Fruit fly (Drosophila melanogaster): ENCODE measurements around the gene ND-75.

The ND-75 gene

DNA sequence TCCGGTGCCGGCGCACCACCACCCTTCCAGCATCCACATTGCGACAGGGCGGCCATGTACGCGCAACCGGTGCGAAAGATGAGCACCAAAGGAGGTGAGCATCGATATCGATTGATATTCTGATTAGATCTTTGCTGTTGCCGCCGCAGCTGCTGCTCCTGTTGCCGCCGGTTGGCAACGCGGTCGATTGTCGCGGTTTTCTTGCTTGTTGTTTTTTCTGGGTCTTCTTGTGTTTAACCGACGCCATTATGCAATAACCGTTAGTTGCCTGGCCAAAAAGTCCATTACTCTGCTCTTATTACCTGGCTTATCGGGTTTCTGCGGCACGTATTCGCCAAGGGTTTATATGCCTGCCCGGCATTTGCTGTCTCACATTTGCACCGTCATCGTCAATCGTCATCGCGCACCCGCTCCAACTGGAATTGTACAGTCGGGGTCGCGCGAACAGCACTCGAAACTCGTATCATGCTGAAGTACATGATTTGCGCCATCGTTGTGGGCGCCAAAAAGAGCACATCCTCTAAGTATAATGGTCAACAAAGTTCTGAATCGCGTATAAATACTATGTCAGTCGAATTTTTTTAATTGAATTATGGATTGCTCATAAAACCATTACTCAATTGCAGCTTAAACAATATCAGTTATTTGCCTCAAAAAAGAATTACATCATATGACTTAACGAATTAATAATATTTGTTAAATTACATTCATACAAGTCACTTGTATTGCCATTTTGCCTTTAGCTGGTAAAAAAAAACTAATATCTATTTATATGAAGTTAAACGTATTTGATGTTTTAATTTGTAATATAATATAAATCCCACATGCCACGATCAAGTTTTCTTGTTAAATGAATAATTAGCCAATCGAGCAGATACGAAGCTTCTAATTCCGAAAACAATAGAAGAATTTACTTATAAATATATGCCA is 7.3 kb downstream of the ND-75 start, which contains the start of gene sni:
TSS of gene sni (minus strand) at position 51 of the 930 bp plus-strand sequence.
- no peak for TF ChIP-seq Abd-B (GFP tag; optimal IDR thresholded peaks at IDR 0.05)
- peak; percentile 54 for TF ChIP-seq woc (GFP tag; optimal IDR thresholded peaks at IDR 0.05)
- no peak for TF ChIP-seq Rel (GFP tag; optimal IDR thresholded peaks at IDR 0.05)
- no peak for TF ChIP-seq Rel (tag; optimal IDR thresholded peaks at IDR 0.05)
- TF ChIP-seq Sp1 (GFP tag; optimal IDR thresholded peaks at IDR 0.05): peak; percentile 60
- no peak for TF ChIP-seq sv (GFP tag; optimal IDR thresholded peaks at IDR 0.05)
- no peak for TF ChIP-seq usp (GFP tag; optimal IDR thresholded peaks at IDR 0.05)
- TF ChIP-seq sage (GFP tag; optimal IDR thresholded peaks at IDR 0.05): no peak
- peak; percentile 1 for TF ChIP-seq CG32264 (GFP tag; optimal IDR thresholded peaks at IDR 0.05)
- no peak for TF ChIP-seq tai (GFP tag; optimal IDR thresholded peaks at IDR 0.05)
- TF ChIP-seq Vsx2 (GFP tag; optimal IDR thresholded peaks at IDR 0.05; ENCODE audit: partially characterized antibody): no peak
- TF ChIP-seq Hr83 (GFP tag; optimal IDR thresholded peaks at IDR 0.05; ENCODE audit: poor library complexity, severe bottlenecking): no peak
- TF ChIP-seq psq (GFP tag; optimal IDR thresholded peaks at IDR 0.05): no peak
- peak; percentile 56 for TF ChIP-seq ey (GFP tag; optimal IDR thresholded peaks at IDR 0.05)
- peak; percentile 65 for TF ChIP-seq rgr (GFP tag; optimal IDR thresholded peaks at IDR 0.05)
- peak; percentile 57 for TF ChIP-seq HLH106 (tag; optimal IDR thresholded peaks at IDR 0.05)
- peak; percentile 68 for TF ChIP-seq h (GFP tag; optimal IDR thresholded peaks at IDR 0.05)
- TF ChIP-seq foxo (GFP tag; optimal IDR thresholded peaks at IDR 0.05): peak in 1 of 2 experiments; percentile 61
- no peak for TF ChIP-seq Mio (GFP tag; optimal IDR thresholded peaks at IDR 0.05)
- peak; percentile 62 for TF ChIP-seq OdsH (GFP tag; optimal IDR thresholded peaks at IDR 0.05)
- TF ChIP-seq Dfd (GFP tag; optimal IDR thresholded peaks at IDR 0.05): no peak
- TF ChIP-seq fru (GFP tag; optimal IDR thresholded peaks at IDR 0.05): peak; percentile 69
- TF ChIP-seq br (GFP tag; optimal IDR thresholded peaks at IDR 0.05): no peak
- no peak for TF ChIP-seq jim (GFP tag; optimal IDR thresholded peaks at IDR 0.05)

dm6 chrX:8243251-8243650 is 8.2 kb downstream of the ND-75 start:
- TF ChIP-seq brk (GFP tag; optimal IDR thresholded peaks at IDR 0.05): no peak
- peak; percentile 96 for TF ChIP-seq psq (GFP tag; optimal IDR thresholded peaks at IDR 0.05)

DNA sequence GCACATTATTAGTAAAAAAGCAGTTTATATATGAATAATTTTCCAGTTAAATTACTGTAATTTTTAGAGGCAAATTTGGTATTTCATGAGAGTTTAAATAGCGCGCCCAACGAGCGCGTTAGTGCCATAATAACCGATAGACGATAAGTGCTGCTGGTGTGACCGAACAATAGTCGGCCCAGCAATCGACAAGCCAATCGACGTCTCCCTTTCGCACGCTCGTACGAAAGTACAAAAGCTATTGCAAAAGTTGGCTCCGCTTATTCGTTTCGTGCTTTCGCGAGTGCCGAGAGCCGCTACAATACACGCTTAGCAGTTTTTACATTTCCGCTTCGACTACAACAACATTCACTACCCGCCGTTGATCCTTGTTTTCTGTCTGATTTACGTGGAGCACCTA is 9.2 kb downstream of the ND-75 start, which contains the start of gene Trxr1:
TSS of gene Trxr1 (plus strand) at position 231 of the 400 bp plus-strand sequence.
- TF ChIP-seq OdsH (GFP tag; optimal IDR thresholded peaks at IDR 0.05) (no peak), Abd-B (GFP tag; optimal IDR thresholded peaks at IDR 0.05) (no peak), Sp1 (GFP tag; optimal IDR thresholded peaks at IDR 0.05) (peak; percentile 47), ey (GFP tag; optimal IDR thresholded peaks at IDR 0.05) (no peak), Vsx2 (GFP tag; optimal IDR thresholded peaks at IDR 0.05; ENCODE audit: partially characterized antibody) (no peak), dl (GFP tag; optimal IDR thresholded peaks at IDR 0.05; ENCODE audit: insufficient read depth in 1 of 2, partially characterized antibody in 2 of 2) (no peak), rgr (GFP tag; optimal IDR thresholded peaks at IDR 0.05) (peak; percentile 35), psq (GFP tag; optimal IDR thresholded peaks at IDR 0.05) (peak; percentile 91), dmrt93B (GFP tag; optimal IDR thresholded peaks at IDR 0.05) (no peak), foxo (GFP tag; optimal IDR thresholded peaks at IDR 0.05) (no peak), pan (optimal IDR thresholded peaks at IDR 0.05) (no peak), br (GFP tag; optimal IDR thresholded peaks at IDR 0.05) (no peak), Mio (GFP tag; optimal IDR thresholded peaks at IDR 0.05) (no peak), Jra (GFP tag; optimal IDR thresholded peaks at IDR 0.05) (no peak), CrebA (GFP tag; optimal IDR thresholded peaks at IDR 0.05; ENCODE audit: borderline replicate concordance) (no peak), Dfd (GFP tag; optimal IDR thresholded peaks at IDR 0.05) (no peak), woc (GFP tag; optimal IDR thresholded peaks at IDR 0.05) (no peak), HLH106 (tag; optimal IDR thresholded peaks at IDR 0.05) (no peak), Hnf4 (GFP tag; optimal IDR thresholded peaks at IDR 0.05) (no peak), dsf (GFP tag; optimal IDR thresholded peaks at IDR 0.05; ENCODE audit: borderline replicate concordance) (no peak), brk (GFP tag; optimal IDR thresholded peaks at IDR 0.05) (no peak), sage (GFP tag; optimal IDR thresholded peaks at IDR 0.05) (no peak), GATAd (GFP tag; optimal IDR thresholded peaks at IDR 0.05) (no peak), Dif (GFP tag; optimal IDR thresholded peaks at IDR 0.05; ENCODE audit: partially characterized antibody) (no peak), h (GFP tag; optimal IDR thresholded peaks at IDR 0.05) (peak; percentile 12), Rel (GFP tag; optimal IDR thresholded peaks at IDR 0.05) (no peak), Rel (tag; optimal IDR thresholded peaks at IDR 0.05) (peak; percentile 33)

All from whole organism, wandering third instar larva.